Fruit fly (Drosophila melanogaster): ENCODE measurements around the gene CG2767.

DNA sequence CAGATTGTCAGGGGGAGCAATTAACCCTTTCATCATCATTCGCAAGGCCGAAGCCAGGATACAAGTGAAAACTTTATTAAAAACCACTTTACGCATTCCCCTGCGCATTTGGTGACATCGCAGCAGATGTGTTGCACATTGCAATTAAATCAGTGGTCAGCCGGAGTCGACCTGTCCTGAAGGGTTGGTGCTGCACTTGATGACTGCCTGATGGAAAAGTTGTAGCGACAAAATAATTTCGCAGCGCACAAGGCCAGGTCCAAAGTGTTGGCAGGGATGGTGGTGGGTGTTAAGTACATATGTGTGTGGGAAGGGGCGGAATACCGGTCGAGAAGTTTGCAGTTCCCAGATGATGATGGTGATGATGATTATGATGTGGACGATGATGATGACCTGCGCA lies 35.7 kb downstream of the CG2767 start:
- TF ChIP-seq OdsH (GFP tag; optimal IDR thresholded peaks at IDR 0.05) (no peak), foxo (GFP tag; optimal IDR thresholded peaks at IDR 0.05) (no peak), Abd-B (GFP tag; optimal IDR thresholded peaks at IDR 0.05) (no peak), Rel (GFP tag; optimal IDR thresholded peaks at IDR 0.05) (no peak), Rel (tag; optimal IDR thresholded peaks at IDR 0.05) (no peak)

Measured in whole organism, wandering third instar larva.